Fruit fly (Drosophila melanogaster): ENCODE measurements around the gene CG5815.

The CG5815 gene

dm6 chr3R:27153062-27153878 is 40.9 kb downstream of the CG5815 start (continued):
- TF ChIP-seq Rel (GFP tag; optimal IDR thresholded peaks at IDR 0.05) (no peak), Rel (tag; optimal IDR thresholded peaks at IDR 0.05) (peak; percentile 52)

- TF ChIP-seq br (GFP tag; optimal IDR thresholded peaks at IDR 0.05) (no peak), dmrt93B (GFP tag; optimal IDR thresholded peaks at IDR 0.05) (no peak), foxo (GFP tag; optimal IDR thresholded peaks at IDR 0.05) (no peak)
These were observed 41.6 kb downstream of the CG5815 start for dm6 chr3R:27154001-27154400.

dm6 chr3R:27157814-27158213 is 45.4 kb downstream of the CG5815 start, which contains the start of gene grass:
TSS of gene grass (plus strand) at chr3R:27157948.
- TF ChIP-seq h (GFP tag; optimal IDR thresholded peaks at IDR 0.05), result peak; percentile 16
- TF ChIP-seq woc (GFP tag; optimal IDR thresholded peaks at IDR 0.05), result no peak

DNA sequence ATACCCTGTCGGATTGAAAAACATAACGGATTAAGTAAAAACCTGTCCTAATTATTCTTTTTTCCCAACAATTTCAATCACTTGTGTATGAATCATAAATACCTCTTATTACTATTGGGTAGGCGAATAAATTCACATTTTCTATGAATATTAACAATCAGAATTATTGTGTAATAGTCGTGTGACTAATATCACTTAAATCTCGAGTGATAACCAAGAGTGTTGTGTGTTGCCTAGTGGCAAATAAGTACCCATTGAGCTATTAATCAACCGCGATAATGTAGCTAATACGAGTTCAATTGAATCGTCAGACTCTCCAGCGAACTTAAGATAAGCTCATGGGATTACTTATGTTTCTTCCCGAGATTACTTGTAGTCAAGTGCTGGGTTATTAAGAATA is 47.5 kb downstream of the CG5815 start:
- TF ChIP-seq HLH106 (tag; optimal IDR thresholded peaks at IDR 0.05) (no peak), Hnf4 (GFP tag; optimal IDR thresholded peaks at IDR 0.05) (no peak), CG9705 (GFP tag; optimal IDR thresholded peaks at IDR 0.05) (no peak), Myc (optimal IDR thresholded peaks at IDR 0.05) (no peak), Dfd (GFP tag; optimal IDR thresholded peaks at IDR 0.05) (no peak), foxo (GFP tag; optimal IDR thresholded peaks at IDR 0.05) (no peak), dl (GFP tag; optimal IDR thresholded peaks at IDR 0.05; ENCODE audit: insufficient read depth in 1 of 2, partially characterized antibody in 2 of 2) (no peak), N (GFP tag; optimal IDR thresholded peaks at IDR 0.05) (no peak), Mio (GFP tag; optimal IDR thresholded peaks at IDR 0.05) (no peak), dsf (GFP tag; optimal IDR thresholded peaks at IDR 0.05; ENCODE audit: borderline replicate concordance) (no peak), Hr78 (GFP tag; optimal IDR thresholded peaks at IDR 0.05) (no peak), CrebA (GFP tag; optimal IDR thresholded peaks at IDR 0.05; ENCODE audit: borderline replicate concordance) (no peak), pan (optimal IDR thresholded peaks at IDR 0.05) (no peak), dmrt93B (GFP tag; optimal IDR thresholded peaks at IDR 0.05) (no peak), CG32264 (GFP tag; optimal IDR thresholded peaks at IDR 0.05) (no peak), lola (GFP tag; optimal IDR thresholded peaks at IDR 0.05) (no peak), tai (GFP tag; optimal IDR thresholded peaks at IDR 0.05) (no peak), fru (GFP tag; optimal IDR thresholded peaks at IDR 0.05) (no peak), Jra (GFP tag; optimal IDR thresholded peaks at IDR 0.05) (no peak), Rel (GFP tag; optimal IDR thresholded peaks at IDR 0.05) (no peak), Rel (tag; optimal IDR thresholded peaks at IDR 0.05) (no peak)

dm6 chr3R:27160858-27161257 is 48.5 kb downstream of the CG5815 start, which contains the start of gene CG5909:
TSS of gene CG5909 (plus strand) at chr3R:27161158.
- no peak for TF ChIP-seq rgr (GFP tag; optimal IDR thresholded peaks at IDR 0.05)
- TF ChIP-seq Hnf4 (GFP tag; optimal IDR thresholded peaks at IDR 0.05), result no peak
- no peak for TF ChIP-seq woc (GFP tag; optimal IDR thresholded peaks at IDR 0.05)
- TF ChIP-seq sage (GFP tag; optimal IDR thresholded peaks at IDR 0.05), result no peak
- no peak for TF ChIP-seq OdsH (GFP tag; optimal IDR thresholded peaks at IDR 0.05)
- TF ChIP-seq Vsx2 (GFP tag; optimal IDR thresholded peaks at IDR 0.05; ENCODE audit: partially characterized antibody), result no peak
- TF ChIP-seq dsf (GFP tag; optimal IDR thresholded peaks at IDR 0.05; ENCODE audit: borderline replicate concordance), result no peak
- TF ChIP-seq HLH106 (tag; optimal IDR thresholded peaks at IDR 0.05), result no peak
- TF ChIP-seq usp (GFP tag; optimal IDR thresholded peaks at IDR 0.05), result no peak
- no peak for TF ChIP-seq CG32264 (GFP tag; optimal IDR thresholded peaks at IDR 0.05)
- no peak for TF ChIP-seq br (GFP tag; optimal IDR thresholded peaks at IDR 0.05)
- no peak for TF ChIP-seq GATAd (GFP tag; optimal IDR thresholded peaks at IDR 0.05)
- no peak for TF ChIP-seq Jra (GFP tag; optimal IDR thresholded peaks at IDR 0.05)
- no peak for TF ChIP-seq Sp1 (GFP tag; optimal IDR thresholded peaks at IDR 0.05)
- TF ChIP-seq Rel (GFP tag; optimal IDR thresholded peaks at IDR 0.05), result no peak
- TF ChIP-seq Rel (tag; optimal IDR thresholded peaks at IDR 0.05), result no peak

Data from whole organism, wandering third instar larva.